Worm (Caenorhabditis elegans) whole organism, L3 larva: ENCODE measurements around the gene Y14H12B.2.

Experiments
- R02D3.7 ChIP-seq: fragments of 150-350 bp; optimal IDR thresholded peaks from 2 replicates; lab custom pipeline; 2014; ENCODE audit warnings: missing biosample characterization, missing genetic modification characterization
- ZK546.5 ChIP-seq: sonication (generic microtip); optimal IDR thresholded peaks from 2 replicates; lab custom pipeline; 2017; ENCODE audit warnings: missing biosample characterization, missing genetic modification characterization
- aly-2 ChIP-seq: fragments of 150-350 bp; optimal IDR thresholded peaks from 2 replicates; lab custom pipeline; 2014; ENCODE audit warnings: missing biosample characterization, missing genetic modification characterization
- ceh-16 ChIP-seq: sonication (generic microtip); optimal IDR thresholded peaks from 2 replicates; lab custom pipeline; 2017; ENCODE audit warnings: missing biosample characterization, missing genetic modification characterization
- ceh-28 ChIP-seq: fragments of 150-350 bp; optimal IDR thresholded peaks from 2 replicates; lab custom pipeline; 2014; ENCODE audit warnings: missing biosample characterization, missing genetic modification reagents, missing genetic modification characterization
- ceh-9 ChIP-seq: sonication (generic microtip); optimal IDR thresholded peaks from 2 replicates; lab custom pipeline; 2018; ENCODE audit warnings: missing biosample characterization, missing genetic modification characterization
- daf-12 ChIP-seq: fragments of 150-350 bp; optimal IDR thresholded peaks from 2 replicates; lab custom pipeline; 2014; ENCODE audit warnings: missing biosample characterization, missing genetic modification reagents, missing genetic modification characterization
- egl-27 ChIP-seq: sonication (generic microtip); optimal IDR thresholded peaks from 4 replicates; lab custom pipeline; 2017; ENCODE audit warnings: missing biosample characterization, missing genetic modification reagents, missing genetic modification characterization
- egl-5 ChIP-seq: fragments of 150-350 bp; optimal IDR thresholded peaks from 2 replicates; lab custom pipeline; 2017; ENCODE audit warnings: missing biosample characterization, missing genetic modification reagents, missing genetic modification characterization, inconsistent platforms
- elt-2 ChIP-seq: sonication (generic microtip); optimal IDR thresholded peaks from 2 replicates; lab custom pipeline; 2016; ENCODE audit warnings: missing genetic modification reagents, mild to moderate bottlenecking, missing genetic modification characterization, missing compliant biosample characterization
- elt-3 ChIP-seq, 3 experiments: fragments of 150-350 bp in 1 of 3; sonication (generic microtip) in 2 of 3; optimal IDR thresholded peaks; 2 replicates in 2 of 3; 4 replicates in 1 of 3; lab custom pipeline; 2014 to 2017; ENCODE audit warnings: missing biosample characterization in 3 of 3, missing genetic modification characterization in 3 of 3
- eor-1 ChIP-seq, 2 experiments: fragments of 150-350 bp; optimal IDR thresholded peaks; 2 replicates each; lab custom pipeline; 2014 to 2018; ENCODE audit warnings: missing biosample characterization in 2 of 2, missing genetic modification characterization in 2 of 2
- fkh-10 ChIP-seq: sonication (generic microtip); optimal IDR thresholded peaks from 2 replicates; lab custom pipeline; 2017; ENCODE audit warnings: missing biosample characterization, missing genetic modification reagents, missing genetic modification characterization
- fos-1 ChIP-seq: fragments of 150-350 bp; optimal IDR thresholded peaks from 2 replicates; lab custom pipeline; 2014; ENCODE audit warnings: missing biosample characterization, missing genetic modification characterization
- hmg-11 ChIP-seq: sonication (generic microtip); optimal IDR thresholded peaks from 2 replicates; lab custom pipeline; 2016; ENCODE audit warnings: missing genetic modification characterization, missing compliant biosample characterization
- jun-1 ChIP-seq: fragments of 150-350 bp; optimal IDR thresholded peaks from 2 replicates; lab custom pipeline; 2014; ENCODE audit warnings: missing biosample characterization, missing genetic modification reagents, missing genetic modification characterization
- lin-15B ChIP-seq: fragments of 150-350 bp; optimal IDR thresholded peaks from 2 replicates; lab custom pipeline; 2014; ENCODE audit warnings: missing biosample characterization, missing genetic modification characterization
- lin-39 ChIP-seq: fragments of 150-350 bp; optimal IDR thresholded peaks from 2 replicates; lab custom pipeline; 2018; ENCODE audit warnings: missing biosample characterization, missing genetic modification reagents, missing genetic modification characterization
- mdl-1 ChIP-seq: fragments of 150-350 bp; optimal IDR thresholded peaks from 2 replicates; lab custom pipeline; 2014; ENCODE audit warnings: missing biosample characterization, missing genetic modification characterization
- mml-1 ChIP-seq: fragments of 150-350 bp; sonication (generic microtip); optimal IDR thresholded peaks from 3 replicates; lab custom pipeline; 2014; ENCODE audit warnings: missing biosample characterization, missing genetic modification characterization
- nfya-1 ChIP-seq: sonication (generic microtip); optimal IDR thresholded peaks from 2 replicates; lab custom pipeline; 2017; ENCODE audit warnings: missing genetic modification characterization, mild to moderate bottlenecking, missing compliant biosample characterization, antibody characterized with exemption, moderate library complexity; ENCODE audit not compliant: insufficient read depth
- nhr-11 ChIP-seq: fragments of 150-350 bp; optimal IDR thresholded peaks from 2 replicates; lab custom pipeline; 2014; ENCODE audit warnings: missing biosample characterization, missing genetic modification characterization
- nhr-12 ChIP-seq: fragments of 150-350 bp; optimal IDR thresholded peaks from 2 replicates; lab custom pipeline; 2014; ENCODE audit warnings: missing biosample characterization, missing genetic modification characterization
- nhr-23 ChIP-seq: fragments of 150-350 bp; optimal IDR thresholded peaks from 2 replicates; lab custom pipeline; 2014; ENCODE audit warnings: missing biosample characterization, missing genetic modification reagents, missing genetic modification characterization
- nhr-237 ChIP-seq: fragments of 150-350 bp; optimal IDR thresholded peaks from 2 replicates; lab custom pipeline; 2014; ENCODE audit warnings: missing biosample characterization, missing genetic modification characterization
- nhr-25 ChIP-seq: sonication (generic microtip); optimal IDR thresholded peaks from 2 replicates; lab custom pipeline; 2017; ENCODE audit warnings: missing biosample characterization, missing genetic modification characterization
- nhr-28 ChIP-seq: fragments of 150-350 bp; optimal IDR thresholded peaks from 2 replicates; lab custom pipeline; 2014; ENCODE audit warnings: missing biosample characterization, missing genetic modification characterization
- nhr-43 ChIP-seq: sonication (generic microtip); optimal IDR thresholded peaks from 2 replicates; lab custom pipeline; 2016; ENCODE audit warnings: mild to moderate bottlenecking, missing genetic modification characterization, missing compliant biosample characterization; ENCODE audit not compliant: poor library complexity, severe bottlenecking
- nhr-76 ChIP-seq: fragments of 150-350 bp; sonication (generic microtip); optimal IDR thresholded peaks from 5 replicates; lab custom pipeline; 2014; ENCODE audit warnings: missing biosample characterization, missing genetic modification characterization
- nhr-77 ChIP-seq: fragments of 150-350 bp; optimal IDR thresholded peaks from 2 replicates; lab custom pipeline; 2014; ENCODE audit warnings: missing biosample characterization, missing genetic modification characterization
- pha-4 ChIP-seq: fragments of 150-350 bp; optimal IDR thresholded peaks from 2 replicates; lab custom pipeline; 2014; ENCODE audit warnings: missing biosample characterization, missing genetic modification reagents, missing genetic modification characterization
- pqm-1 ChIP-seq: fragments of 150-350 bp; optimal IDR thresholded peaks from 2 replicates; lab custom pipeline; 2017; ENCODE audit warnings: missing biosample characterization, missing genetic modification characterization, inconsistent platforms
- skn-1 ChIP-seq: fragments of 150-350 bp; optimal IDR thresholded peaks from 2 replicates; lab custom pipeline; 2014; ENCODE audit warnings: missing biosample characterization, missing genetic modification characterization
- snpc-4 ChIP-seq: fragments of 150-350 bp; optimal IDR thresholded peaks from 2 replicates; lab custom pipeline; 2014; ENCODE audit warnings: missing biosample characterization, missing genetic modification characterization
- unc-62 ChIP-seq: fragments of 150-350 bp; sonication (generic microtip); optimal IDR thresholded peaks from 4 replicates; lab custom pipeline; 2014; ENCODE audit warnings: missing biosample characterization, missing genetic modification reagents, missing genetic modification characterization
- zag-1 ChIP-seq: fragments of 150-350 bp; optimal IDR thresholded peaks from 2 replicates; lab custom pipeline; 2014; ENCODE audit warnings: missing biosample characterization, missing genetic modification characterization
- ztf-11 ChIP-seq: fragments of 150-350 bp; optimal IDR thresholded peaks from 2 replicates; lab custom pipeline; 2014; ENCODE audit warnings: missing biosample characterization, missing genetic modification characterization
- ztf-4 ChIP-seq: fragments of 150-350 bp; optimal IDR thresholded peaks from 2 replicates; lab custom pipeline; 2014; ENCODE audit warnings: missing biosample characterization, missing genetic modification characterization

Gene Y14H12B.2

ce11 chrII:3917985-3918633 lies 15.4 kb downstream of the Y14H12B.2 start:
- TF ChIP-seq ztf-11 (tag; lab: Kevin White, UChicago): no peak
- peak; percentile 90 for TF ChIP-seq nfya-1 (tag; lab: Kevin White, UChicago)
- no peak for TF ChIP-seq nhr-77 (tag; lab: Kevin White, UChicago)
- TF ChIP-seq nhr-11 (tag; lab: Kevin White, UChicago): no peak
- no peak for TF ChIP-seq nhr-23 (tag; lab: Kevin White, UChicago)
- TF ChIP-seq nhr-43 (tag; lab: Kevin White, UChicago): no peak

DNA sequence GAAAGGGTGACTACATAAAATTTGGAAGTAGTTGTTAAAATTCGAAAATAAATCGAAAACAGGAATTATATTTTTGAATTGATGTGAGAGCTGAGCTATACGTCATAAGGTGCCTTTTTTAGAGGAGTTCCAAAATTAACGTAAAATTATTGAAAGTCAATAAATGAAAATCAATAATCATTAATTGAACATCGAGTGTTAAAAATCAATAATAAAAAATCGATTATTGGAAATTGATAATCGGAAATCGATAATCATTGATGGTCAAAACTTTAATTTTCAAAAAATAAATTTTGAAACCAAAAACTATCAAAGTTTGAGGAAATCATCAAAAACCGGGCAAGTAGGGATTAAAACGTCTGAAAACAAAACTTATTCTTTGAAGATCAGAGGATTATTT lies 19.9 kb downstream of the Y14H12B.2 start:
- peak; percentile 83 for TF ChIP-seq ceh-28 (tag; lab: Kevin White, UChicago)
- TF ChIP-seq unc-62 (GFP tag; lab: Kevin White, UChicago): no peak

ce11 chrII:3911716-3912115 lies 21.8 kb downstream of the Y14H12B.2 start, which contains the start of gene F53C3.1:
Gene F53C3.1, plus strand, starts transcription at chrII:3912016.
- TF ChIP-seq fos-1 (tag; lab: Kevin White, UChicago): no peak
- no peak for TF ChIP-seq nhr-76 (tag; lab: Kevin White, UChicago)
- no peak for TF ChIP-seq jun-1 (tag; lab: Kevin White, UChicago)
- TF ChIP-seq nhr-25: no peak
- TF ChIP-seq daf-12 (tag; lab: Kevin White, UChicago): no peak

ce11 chrII:3911284-3911683 lies 22.3 kb downstream of the Y14H12B.2 start:
- peak; percentile 30 for TF ChIP-seq ceh-28 (tag; lab: Kevin White, UChicago)
- TF ChIP-seq jun-1 (tag; lab: Kevin White, UChicago): peak; percentile 29
- no peak for TF ChIP-seq nhr-43 (tag; lab: Kevin White, UChicago)
- no peak for TF ChIP-seq lin-15B (tag; lab: Kevin White, UChicago)
- TF ChIP-seq pha-4 (tag; lab: Kevin White, UChicago): peak; percentile 89
- TF ChIP-seq egl-27: no peak
- no peak for TF ChIP-seq ztf-11 (tag; lab: Kevin White, UChicago)
- TF ChIP-seq ceh-16 (tag; lab: Kevin White, UChicago): no peak
- TF ChIP-seq elt-2: peak; percentile 86
- no peak for TF ChIP-seq mml-1
- no peak for TF ChIP-seq egl-5 (tag; lab: Kevin White, UChicago)
- TF ChIP-seq lin-39 (tag; lab: Kevin White, UChicago): no peak
- peak; percentile 43 for TF ChIP-seq snpc-4 (tag; lab: Kevin White, UChicago)
- no peak for TF ChIP-seq unc-62 (GFP tag; lab: Kevin White, UChicago)
- peak; percentile 58 for TF ChIP-seq pqm-1 (tag; lab: Kevin White, UChicago)
- no peak for TF ChIP-seq fkh-10 (GFP tag; lab: Kevin White, UChicago)
- no peak for TF ChIP-seq ztf-4 (tag; lab: Kevin White, UChicago)
- no peak for TF ChIP-seq nhr-11 (tag; lab: Kevin White, UChicago)
- TF ChIP-seq aly-2 (tag; lab: Kevin White, UChicago): no peak
- no peak for TF ChIP-seq nhr-25
- TF ChIP-seq ZK546.5 (tag; lab: Kevin White, UChicago): no peak
- no peak for TF ChIP-seq skn-1 (tag; lab: Kevin White, UChicago)
- no peak for TF ChIP-seq zag-1 (tag; lab: Kevin White, UChicago)
- TF ChIP-seq nhr-76 (tag; lab: Kevin White, UChicago): no peak
- no peak for TF ChIP-seq R02D3.7 (tag; lab: Kevin White, UChicago)
- TF ChIP-seq nhr-77 (tag; lab: Kevin White, UChicago): no peak
- no peak for TF ChIP-seq ceh-9 (tag; lab: Kevin White, UChicago)
- TF ChIP-seq nhr-12: no peak

DNA sequence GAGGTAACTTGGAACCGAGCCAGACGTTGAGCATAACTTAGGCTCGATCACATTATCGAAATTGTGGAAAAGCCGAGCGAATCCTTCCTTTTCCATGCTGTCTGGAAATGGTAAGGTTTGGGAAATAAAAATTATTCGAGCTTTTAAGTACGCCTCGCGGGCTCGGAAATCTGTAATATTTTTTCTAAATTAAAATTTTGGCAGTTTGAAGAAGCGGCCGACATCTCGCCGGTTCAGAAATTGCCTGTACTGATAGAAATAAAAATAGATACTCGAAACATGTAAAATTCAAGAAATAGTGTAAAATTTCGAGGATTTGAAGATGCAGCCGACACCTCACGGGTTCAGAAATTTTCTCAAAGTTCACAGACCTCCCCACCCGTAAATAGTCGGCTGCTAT lies 22.8 kb downstream of the Y14H12B.2 start, which contains the start of gene bcmo-2:
Gene bcmo-2, minus strand, starts transcription at position 101 of the 400 bp plus-strand sequence.
- TF ChIP-seq eor-1 (tag; optimal IDR thresholded peaks at IDR 0.05; lab: Kevin White, UChicago) (no peak), ZK546.5 (tag; lab: Kevin White, UChicago) (no peak), pha-4 (tag; lab: Kevin White, UChicago) (no peak), nhr-76 (tag; lab: Kevin White, UChicago) (no peak), nhr-237 (tag; lab: Kevin White, UChicago) (no peak), elt-3 (tag; optimal IDR thresholded peaks at IDR 0.05; lab: Kevin White, UChicago) (no peak), pqm-1 (tag; lab: Kevin White, UChicago) (no peak), fos-1 (tag; lab: Kevin White, UChicago) (no peak), ceh-9 (tag; lab: Kevin White, UChicago) (no peak), skn-1 (tag; lab: Kevin White, UChicago) (no peak), hmg-11 (tag; lab: Kevin White, UChicago) (no peak), nhr-28 (tag; lab: Kevin White, UChicago) (no peak), mdl-1 (no peak), nhr-43 (tag; lab: Kevin White, UChicago) (no peak), fkh-10 (GFP tag; lab: Kevin White, UChicago) (no peak), elt-2 (no peak), jun-1 (tag; lab: Kevin White, UChicago) (no peak), daf-12 (tag; lab: Kevin White, UChicago) (no peak)
- TF ChIP-seq, all 47 proteins: peak for 0
